Worm (Caenorhabditis elegans): Measurements from ENCODE around the gene szy-20.

DNA sequence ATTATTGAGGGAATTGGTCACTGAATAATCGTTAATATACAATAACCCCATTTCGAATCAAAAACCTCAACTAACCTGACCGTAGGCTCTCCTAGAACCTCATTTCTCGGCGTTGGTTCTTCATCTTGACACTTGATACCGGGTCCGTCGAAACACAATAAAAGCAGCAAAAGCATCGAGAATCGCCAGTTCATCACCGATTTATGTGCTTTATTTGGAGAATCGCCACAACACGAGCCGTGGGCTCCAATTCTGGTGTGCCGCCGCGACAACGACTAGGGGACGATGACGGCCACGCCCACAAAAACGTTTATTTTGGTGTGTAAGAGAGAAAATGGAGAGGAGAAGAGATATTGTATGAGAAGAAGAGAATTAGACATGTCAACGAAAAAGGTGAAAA is 21.7 kb downstream of the szy-20 start, which contains the start of gene cutl-15:
- no peak for TF ChIP-seq him-1 (tag; optimal IDR thresholded peaks at IDR 0.05)
- TF ChIP-seq dao-5 (tag; optimal IDR thresholded peaks at IDR 0.05): no peak

Measured in whole organism, L4/young adult.